Worm (Caenorhabditis elegans): ENCODE results near the gene grd-13.

DNA sequence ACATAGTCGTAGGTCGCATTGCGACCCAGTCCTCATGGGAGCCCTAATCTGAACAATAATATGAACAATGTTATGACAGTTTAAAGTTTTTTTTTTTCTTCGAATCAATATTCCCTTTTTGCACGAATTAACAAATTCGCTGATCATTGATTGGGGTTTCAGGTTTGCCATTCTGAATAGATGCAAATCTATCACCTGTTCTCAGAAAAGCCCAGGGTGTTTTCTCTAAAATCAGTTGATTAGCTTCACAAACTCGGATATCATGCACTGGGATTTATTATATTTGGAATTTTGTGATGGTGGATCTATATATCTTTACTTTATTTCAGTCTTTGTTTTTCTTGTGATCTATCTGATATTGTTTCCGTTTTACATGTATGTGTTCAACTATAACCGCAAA, 15.2 kb downstream of the grd-13 start, which contains the start of gene srz-23:
- TF ChIP-seq ama-1 (optimal IDR thresholded peaks at IDR 0.05) (no peak), ets-7 (tag; optimal IDR thresholded peaks at IDR 0.05) (no peak), tra-4 (tag; optimal IDR thresholded peaks at IDR 0.05) (no peak), tbx-37 (GFP tag; conservative IDR thresholded peaks at IDR 0.05) (no peak), hmg-4 (GFP tag; optimal IDR thresholded peaks at IDR 0.05) (no peak), flt-1 (GFP tag; IDR thresholded peaks at IDR 0.05) (no peak)

Measured in whole organism, early embryonic.